Worm (Caenorhabditis elegans) whole organism, L3 larva: Measurements from ENCODE around the gene eyg-1.

Experiments used
- aly-2 ChIP-seq: fragments of 150-350 bp; optimal IDR thresholded peaks from 2 replicates; lab custom pipeline; 2014; ENCODE audit warnings: missing biosample characterization, missing genetic modification characterization
- ama-1 ChIP-seq: fragments of 150-350 bp; optimal IDR thresholded peaks from 2 replicates; lab custom pipeline; 2018
- ceh-16 ChIP-seq: sonication (generic microtip); optimal IDR thresholded peaks from 2 replicates; lab custom pipeline; 2017; ENCODE audit warnings: missing biosample characterization, missing genetic modification characterization
- ceh-28 ChIP-seq: fragments of 150-350 bp; optimal IDR thresholded peaks from 2 replicates; lab custom pipeline; 2014; ENCODE audit warnings: missing biosample characterization, missing genetic modification reagents, missing genetic modification characterization
- ceh-9 ChIP-seq: sonication (generic microtip); optimal IDR thresholded peaks from 2 replicates; lab custom pipeline; 2018; ENCODE audit warnings: missing biosample characterization, missing genetic modification characterization
- daf-12 ChIP-seq: fragments of 150-350 bp; optimal IDR thresholded peaks from 2 replicates; lab custom pipeline; 2014; ENCODE audit warnings: missing biosample characterization, missing genetic modification reagents, missing genetic modification characterization
- egl-27 ChIP-seq: sonication (generic microtip); optimal IDR thresholded peaks from 4 replicates; lab custom pipeline; 2017; ENCODE audit warnings: missing biosample characterization, missing genetic modification reagents, missing genetic modification characterization
- egl-5 ChIP-seq: fragments of 150-350 bp; optimal IDR thresholded peaks from 2 replicates; lab custom pipeline; 2017; ENCODE audit warnings: missing biosample characterization, missing genetic modification reagents, missing genetic modification characterization, inconsistent platforms
- elt-1 ChIP-seq: fragments of 150-350 bp; optimal IDR thresholded peaks from 2 replicates; lab custom pipeline; 2014; ENCODE audit warnings: missing biosample characterization, missing genetic modification characterization
- elt-2 ChIP-seq: sonication (generic microtip); optimal IDR thresholded peaks from 2 replicates; lab custom pipeline; 2016; ENCODE audit warnings: missing genetic modification reagents, mild to moderate bottlenecking, missing genetic modification characterization, missing compliant biosample characterization
- elt-3 ChIP-seq, 3 experiments: fragments of 150-350 bp in 1 of 3; sonication (generic microtip) in 2 of 3; optimal IDR thresholded peaks; 2 replicates in 2 of 3; 4 replicates in 1 of 3; lab custom pipeline; 2014 to 2017; ENCODE audit warnings: missing biosample characterization in 3 of 3, missing genetic modification characterization in 3 of 3
- eor-1 ChIP-seq, 2 experiments: fragments of 150-350 bp; optimal IDR thresholded peaks; 2 replicates each; lab custom pipeline; 2014 to 2018; ENCODE audit warnings: missing biosample characterization in 2 of 2, missing genetic modification characterization in 2 of 2
- fkh-10 ChIP-seq: sonication (generic microtip); optimal IDR thresholded peaks from 2 replicates; lab custom pipeline; 2017; ENCODE audit warnings: missing biosample characterization, missing genetic modification reagents, missing genetic modification characterization
- hmg-11 ChIP-seq: sonication (generic microtip); optimal IDR thresholded peaks from 2 replicates; lab custom pipeline; 2016; ENCODE audit warnings: missing genetic modification characterization, missing compliant biosample characterization
- jun-1 ChIP-seq: fragments of 150-350 bp; optimal IDR thresholded peaks from 2 replicates; lab custom pipeline; 2014; ENCODE audit warnings: missing biosample characterization, missing genetic modification reagents, missing genetic modification characterization
- lin-39 ChIP-seq: fragments of 150-350 bp; optimal IDR thresholded peaks from 2 replicates; lab custom pipeline; 2018; ENCODE audit warnings: missing biosample characterization, missing genetic modification reagents, missing genetic modification characterization
- lsy-12 ChIP-seq: sonication (generic microtip); optimal IDR thresholded peaks from 2 replicates; lab custom pipeline; 2016; ENCODE audit warnings: mild to moderate bottlenecking, missing genetic modification characterization, missing compliant biosample characterization
- mdl-1 ChIP-seq: fragments of 150-350 bp; optimal IDR thresholded peaks from 2 replicates; lab custom pipeline; 2014; ENCODE audit warnings: missing biosample characterization, missing genetic modification characterization
- mml-1 ChIP-seq: fragments of 150-350 bp; sonication (generic microtip); optimal IDR thresholded peaks from 3 replicates; lab custom pipeline; 2014; ENCODE audit warnings: missing biosample characterization, missing genetic modification characterization
- nfya-1 ChIP-seq: sonication (generic microtip); optimal IDR thresholded peaks from 2 replicates; lab custom pipeline; 2017; ENCODE audit warnings: missing genetic modification characterization, mild to moderate bottlenecking, missing compliant biosample characterization, antibody characterized with exemption, moderate library complexity; ENCODE audit not compliant: insufficient read depth
- nhr-11 ChIP-seq: fragments of 150-350 bp; optimal IDR thresholded peaks from 2 replicates; lab custom pipeline; 2014; ENCODE audit warnings: missing biosample characterization, missing genetic modification characterization
- nhr-12 ChIP-seq: fragments of 150-350 bp; optimal IDR thresholded peaks from 2 replicates; lab custom pipeline; 2014; ENCODE audit warnings: missing biosample characterization, missing genetic modification characterization
- nhr-23 ChIP-seq: fragments of 150-350 bp; optimal IDR thresholded peaks from 2 replicates; lab custom pipeline; 2014; ENCODE audit warnings: missing biosample characterization, missing genetic modification reagents, missing genetic modification characterization
- nhr-237 ChIP-seq: fragments of 150-350 bp; optimal IDR thresholded peaks from 2 replicates; lab custom pipeline; 2014; ENCODE audit warnings: missing biosample characterization, missing genetic modification characterization
- nhr-25 ChIP-seq: sonication (generic microtip); optimal IDR thresholded peaks from 2 replicates; lab custom pipeline; 2017; ENCODE audit warnings: missing biosample characterization, missing genetic modification characterization
- nhr-28 ChIP-seq: fragments of 150-350 bp; optimal IDR thresholded peaks from 2 replicates; lab custom pipeline; 2014; ENCODE audit warnings: missing biosample characterization, missing genetic modification characterization
- nhr-43 ChIP-seq: sonication (generic microtip); optimal IDR thresholded peaks from 2 replicates; lab custom pipeline; 2016; ENCODE audit warnings: mild to moderate bottlenecking, missing genetic modification characterization, missing compliant biosample characterization; ENCODE audit not compliant: poor library complexity, severe bottlenecking
- nhr-67 ChIP-seq: fragments of 150-350 bp; optimal IDR thresholded peaks from 2 replicates; lab custom pipeline; 2014; ENCODE audit warnings: missing biosample characterization, missing genetic modification characterization
- nhr-76 ChIP-seq: fragments of 150-350 bp; sonication (generic microtip); optimal IDR thresholded peaks from 5 replicates; lab custom pipeline; 2014; ENCODE audit warnings: missing biosample characterization, missing genetic modification characterization
- nhr-77 ChIP-seq: fragments of 150-350 bp; optimal IDR thresholded peaks from 2 replicates; lab custom pipeline; 2014; ENCODE audit warnings: missing biosample characterization, missing genetic modification characterization
- pha-4 ChIP-seq: fragments of 150-350 bp; optimal IDR thresholded peaks from 2 replicates; lab custom pipeline; 2014; ENCODE audit warnings: missing biosample characterization, missing genetic modification reagents, missing genetic modification characterization
- sea-2 ChIP-seq: fragments of 150-350 bp; sonication (generic microtip); optimal IDR thresholded peaks from 4 replicates; lab custom pipeline; 2014; ENCODE audit warnings: missing biosample characterization, missing genetic modification reagents, missing genetic modification characterization
- tbx-2 ChIP-seq: sonication (generic microtip); optimal IDR thresholded peaks from 2 replicates; lab custom pipeline; 2016; ENCODE audit warnings: mild to moderate bottlenecking, missing genetic modification characterization, missing compliant biosample characterization
- zag-1 ChIP-seq: fragments of 150-350 bp; optimal IDR thresholded peaks from 2 replicates; lab custom pipeline; 2014; ENCODE audit warnings: missing biosample characterization, missing genetic modification characterization
- ztf-4 ChIP-seq: fragments of 150-350 bp; optimal IDR thresholded peaks from 2 replicates; lab custom pipeline; 2014; ENCODE audit warnings: missing biosample characterization, missing genetic modification characterization

Gene eyg-1

ce11 chrII:9827852-9828251, at the start of gene eyg-1:
Gene eyg-1, minus strand, starts transcription at chrII:9827952.
- TF ChIP-seq sea-2 (GFP tag; lab: Kevin White, UChicago) (no peak), lin-39 (no peak), daf-12 (tag; lab: Kevin White, UChicago) (no peak), pha-4 (no peak), ceh-16 (tag; lab: Kevin White, UChicago) (no peak), elt-3 (tag; optimal IDR thresholded peaks at IDR 0.05; lab: Kevin White, UChicago) (no peak), mdl-1 (tag; lab: Kevin White, UChicago) (no peak), fkh-10 (no peak), aly-2 (tag; lab: Kevin White, UChicago) (no peak), egl-5 (tag; lab: Kevin White, UChicago) (no peak), nhr-11 (tag; lab: Kevin White, UChicago) (no peak), eor-1 (tag; optimal IDR thresholded peaks at IDR 0.05; lab: Kevin White, UChicago) (no peak), nhr-25 (tag; lab: Kevin White, UChicago) (no peak), nhr-23 (tag; lab: Kevin White, UChicago) (no peak), nhr-237 (tag; lab: Kevin White, UChicago) (no peak), lsy-12 (tag; lab: Kevin White, UChicago) (no peak), elt-2 (no peak), zag-1 (tag; lab: Kevin White, UChicago) (no peak), egl-27 (tag; lab: Kevin White, UChicago) (no peak), ceh-9 (tag; lab: Kevin White, UChicago) (no peak)

- TF ChIP-seq jun-1 (no peak), elt-3 (tag; optimal IDR thresholded peaks at IDR 0.05; lab: Kevin White, UChicago) (no peak), mml-1 (no peak), nhr-28 (no peak), nhr-12 (no peak), ceh-28 (tag; lab: Kevin White, UChicago) (no peak)
These were observed 46.9 kb upstream of the eyg-1 start, which contains the start of the genes chil-2 and ctsa-3.2 for ce11 chrII:9874508-9875229. Gene chil-2, minus strand, starts transcription at chrII:9874608. Gene ctsa-3.2, plus strand, starts transcription at chrII:9875179.

ce11 chrII:9872961-9873360, 45.2 kb upstream of the eyg-1 start, which contains the start of gene chil-8:
Gene chil-8, minus strand, starts transcription at chrII:9873061.
- TF ChIP-seq egl-5 (tag; lab: Kevin White, UChicago) (no peak), nhr-67 (tag; lab: Kevin White, UChicago) (no peak), ama-1 (lab: Kevin White, UChicago) (no peak), nhr-23 (tag; lab: Kevin White, UChicago) (no peak), nhr-12 (no peak), hmg-11 (tag; lab: Kevin White, UChicago) (no peak), nhr-76 (tag; lab: Kevin White, UChicago) (no peak), lin-39 (no peak)

ce11 chrII:9871061-9871460, 43.3 kb upstream of the eyg-1 start, which contains the start of gene chil-7:
Gene chil-7, minus strand, starts transcription at chrII:9871172.
- TF ChIP-seq nhr-76 (tag; lab: Kevin White, UChicago) (no peak), mdl-1 (tag; lab: Kevin White, UChicago) (no peak), nhr-77 (tag; lab: Kevin White, UChicago) (no peak), lin-39 (no peak), eor-1 (tag; optimal IDR thresholded peaks at IDR 0.05; lab: Kevin White, UChicago) (no peak), ztf-4 (tag; lab: Kevin White, UChicago) (no peak), tbx-2 (no peak), elt-1 (tag; lab: Kevin White, UChicago) (no peak)

- peak; percentile 51 for TF ChIP-seq nfya-1 (tag; lab: Kevin White, UChicago)
- TF ChIP-seq nhr-43 (tag; lab: Kevin White, UChicago), result no peak
- TF ChIP-seq, all 47 proteins: peak for 1
These were observed 40.9 kb upstream of the eyg-1 start, which contains the start of gene old-1 for ce11 chrII:9868698-9869097. Gene old-1, minus strand, starts transcription at chrII:9868747.
